Worm (Caenorhabditis elegans) whole organism, late embryonic: ENCODE data around the gene K07F5.6.
A peak's percentile ranks its signal among the peaks of the same experiment; 100 is the strongest.

Source experiments
- C08G9.2 ChIP-seq: sonication (generic microtip); optimal IDR thresholded peaks from 2 replicates; lab custom pipeline; 2016; ENCODE audit warnings: mild to moderate bottlenecking, missing genetic modification characterization, moderate library complexity, missing compliant biosample characterization
- C38D4.7 ChIP-seq: fragments of 200-800 bp; sonication (Bioruptor generic); optimal IDR thresholded peaks from 2 replicates; lab custom pipeline; 2018; ENCODE audit warnings: mild to moderate bottlenecking, missing genetic modification characterization, moderate library complexity, missing compliant biosample characterization
- K02D7.2 ChIP-seq: sonication (generic microtip); optimal IDR thresholded peaks from 2 replicates; lab custom pipeline; 2017; ENCODE audit warnings: mild to moderate bottlenecking, missing genetic modification characterization, missing compliant biosample characterization
- K09A11.1 ChIP-seq: sonication (generic microtip); optimal IDR thresholded peaks from 2 replicates; lab custom pipeline; 2017; ENCODE audit warnings: antibody characterized with exemption, mild to moderate bottlenecking, missing genetic modification characterization, missing compliant biosample characterization; ENCODE audit not compliant: insufficient read depth
- T23F11.4 ChIP-seq: fragments of 200-800 bp; sonication (Bioruptor generic); optimal IDR thresholded peaks from 2 replicates; lab custom pipeline; 2018; ENCODE audit warnings: mild to moderate bottlenecking, missing genetic modification characterization, missing compliant biosample characterization
- Y22D7AL.16 ChIP-seq: sonication (generic microtip); optimal IDR thresholded peaks from 2 replicates; lab custom pipeline; 2016; ENCODE audit warnings: missing genetic modification characterization, missing compliant biosample characterization
- ahr-1 ChIP-seq: sonication (generic microtip); optimal IDR thresholded peaks from 2 replicates; lab custom pipeline; 2016; ENCODE audit warnings: missing genetic modification characterization, missing compliant biosample characterization
- ama-1 ChIP-seq: fragments of 150-350 bp; optimal IDR thresholded peaks from 2 replicates; lab custom pipeline; 2014
- ceh-14 ChIP-seq: sonication (generic microtip); optimal IDR thresholded peaks from 2 replicates; lab custom pipeline; 2016; ENCODE audit warnings: missing genotype, missing genetic modification characterization, missing compliant biosample characterization
- ceh-19 ChIP-seq: fragments of 200-800 bp; sonication (Bioruptor generic); optimal IDR thresholded peaks from 2 replicates; lab custom pipeline; 2018; ENCODE audit warnings: mild to moderate bottlenecking, missing genetic modification characterization, missing compliant biosample characterization
- ceh-2 ChIP-seq: sonication (generic microtip); optimal IDR thresholded peaks from 2 replicates; lab custom pipeline; 2016; ENCODE audit warnings: missing genotype, missing genetic modification characterization, missing compliant biosample characterization
- ceh-22 ChIP-seq: sonication (generic microtip); optimal IDR thresholded peaks from 2 replicates; lab custom pipeline; 2017; ENCODE audit warnings: missing biosample characterization, missing genetic modification characterization
- ceh-24 ChIP-seq: sonication (generic microtip); optimal IDR thresholded peaks from 2 replicates; lab custom pipeline; 2016; ENCODE audit warnings: mild to moderate bottlenecking, missing genetic modification characterization, missing compliant biosample characterization
- ceh-31 ChIP-seq: sonication (generic microtip); optimal IDR thresholded peaks from 2 replicates; lab custom pipeline; 2016; ENCODE audit warnings: missing genetic modification characterization, missing compliant biosample characterization
- ceh-48 ChIP-seq: sonication (generic microtip); optimal IDR thresholded peaks from 2 replicates; lab custom pipeline; 2016; ENCODE audit warnings: missing genetic modification characterization, inconsistent platforms, missing compliant biosample characterization
- che-1 ChIP-seq: sonication (generic microtip); optimal IDR thresholded peaks from 2 replicates; lab custom pipeline; 2016; ENCODE audit warnings: mild to moderate bottlenecking, missing genetic modification characterization, missing compliant biosample characterization
- elt-2 ChIP-seq: sonication (generic microtip); optimal IDR thresholded peaks from 2 replicates; lab custom pipeline; 2016; ENCODE audit warnings: missing genetic modification reagents, missing genetic modification characterization, missing compliant biosample characterization
- elt-4 ChIP-seq: sonication (generic microtip); optimal IDR thresholded peaks from 2 replicates; lab custom pipeline; 2016; ENCODE audit warnings: missing genetic modification characterization, missing compliant biosample characterization
- ets-4 ChIP-seq: sonication (generic microtip); optimal IDR thresholded peaks from 2 replicates; lab custom pipeline; 2016; ENCODE audit warnings: missing genetic modification characterization, missing compliant biosample characterization
- eyg-1 ChIP-seq: sonication (generic microtip); optimal IDR thresholded peaks from 2 replicates; lab custom pipeline; 2016; ENCODE audit warnings: missing genotype, missing genetic modification characterization, missing compliant biosample characterization
- fax-1 ChIP-seq: sonication (generic microtip); optimal IDR thresholded peaks from 2 replicates; lab custom pipeline; 2016; ENCODE audit warnings: missing genotype, missing genetic modification characterization, missing compliant biosample characterization
- fkh-10 ChIP-seq: fragments of 150-350 bp; optimal IDR thresholded peaks from 2 replicates; lab custom pipeline; 2014; ENCODE audit warnings: missing biosample characterization, missing genetic modification reagents, missing genetic modification characterization
- hlh-6 ChIP-seq: sonication (generic microtip); optimal IDR thresholded peaks from 2 replicates; lab custom pipeline; 2016; ENCODE audit warnings: missing genotype, missing genetic modification characterization, missing compliant biosample characterization
- lin-11 ChIP-seq: fragments of 200-800 bp; sonication (Bioruptor generic); optimal IDR thresholded peaks from 2 replicates; lab custom pipeline; 2018; ENCODE audit warnings: mild to moderate bottlenecking, missing genetic modification characterization, missing compliant biosample characterization
- mec-3 ChIP-seq: sonication (generic microtip); optimal IDR thresholded peaks from 2 replicates; lab custom pipeline; 2016; ENCODE audit warnings: borderline replicate concordance, missing genetic modification characterization, missing compliant biosample characterization
- nhr-232 ChIP-seq: sonication (generic microtip); optimal IDR thresholded peaks from 2 replicates; lab custom pipeline; 2016; ENCODE audit warnings: missing genetic modification characterization, missing compliant biosample characterization
- odd-2 ChIP-seq: sonication (generic microtip); optimal IDR thresholded peaks from 2 replicates; lab custom pipeline; 2017; ENCODE audit warnings: antibody characterized with exemption, mild to moderate bottlenecking, missing genetic modification characterization, missing compliant biosample characterization
- pag-3 ChIP-seq: sonication (generic microtip); optimal IDR thresholded peaks from 2 replicates; lab custom pipeline; 2016; ENCODE audit warnings: missing compliant biosample characterization, missing genetic modification characterization, borderline replicate concordance
- pat-9 ChIP-seq: fragments of 200-800 bp; sonication (Bioruptor generic); optimal IDR thresholded peaks from 2 replicates; lab custom pipeline; 2018; ENCODE audit warnings: mild to moderate bottlenecking, missing genetic modification characterization, moderate library complexity, missing compliant biosample characterization
- pax-1 ChIP-seq: fragments of 150-350 bp; optimal IDR thresholded peaks from 2 replicates; lab custom pipeline; 2014; ENCODE audit warnings: missing biosample characterization, missing genetic modification characterization
- pha-2 ChIP-seq: sonication (generic microtip); optimal IDR thresholded peaks from 2 replicates; lab custom pipeline; 2017; ENCODE audit warnings: mild to moderate bottlenecking, missing genetic modification characterization, missing compliant biosample characterization
- pha-4 ChIP-seq: fragments of 150-350 bp; optimal IDR thresholded peaks from 2 replicates; lab custom pipeline; 2018; ENCODE audit warnings: missing biosample characterization, missing genetic modification reagents, missing genetic modification characterization
- pqm-1 ChIP-seq: sonication (generic microtip); optimal IDR thresholded peaks from 2 replicates; lab custom pipeline; 2016; ENCODE audit warnings: missing genetic modification characterization, missing compliant biosample characterization
- pros-1 ChIP-seq: fragments of 150-350 bp; optimal IDR thresholded peaks from 2 replicates; lab custom pipeline; 2014; ENCODE audit warnings: missing biosample characterization, missing genetic modification reagents, missing genetic modification characterization
- sdc-2 ChIP-seq: sonication (generic microtip); optimal IDR thresholded peaks from 2 replicates; lab custom pipeline; 2016; ENCODE audit warnings: missing genotype, missing genetic modification characterization, missing compliant biosample characterization
- sox-2 ChIP-seq: fragments of 200-800 bp; sonication (Bioruptor generic); IDR thresholded peaks from 2 replicates; pipeline ENCODE4 v1.3.6; 2022; ENCODE audit warnings: missing genetic modification reagents, missing genetic modification characterization, missing compliant biosample characterization
- tbx-2 ChIP-seq: sonication (generic microtip); optimal IDR thresholded peaks from 2 replicates; lab custom pipeline; 2016; ENCODE audit warnings: missing genetic modification characterization, missing compliant biosample characterization
- tbx-7 ChIP-seq: sonication (generic microtip); optimal IDR thresholded peaks from 2 replicates; lab custom pipeline; 2016; ENCODE audit warnings: missing genotype, missing genetic modification characterization, missing compliant biosample characterization
- ttx-3 ChIP-seq: sonication (generic microtip); optimal IDR thresholded peaks from 2 replicates; lab custom pipeline; 2016; ENCODE audit warnings: missing genetic modification reagents, missing genetic modification characterization, missing compliant biosample characterization
- unc-3 ChIP-seq, 2 experiments: fragments of 200-800 bp in 1 of 2; sonication (Bioruptor generic) in 1 of 2; sonication (generic microtip) in 1 of 2; conservative IDR thresholded peaks in 1 of 2; optimal IDR thresholded peaks in 1 of 2; 2 replicates each; pipeline versions ENCODE4 v1.3.6 to Lab custom; 2016 to 2022; ENCODE audit warnings: missing compliant biosample characterization in 2 of 2, missing genetic modification characterization in 2 of 2, missing genetic modification reagents in 1 of 2
- unc-86 ChIP-seq: sonication (generic microtip); optimal IDR thresholded peaks from 2 replicates; lab custom pipeline; 2016; ENCODE audit warnings: missing genetic modification characterization, missing compliant biosample characterization
- zip-5 ChIP-seq: sonication (generic microtip); optimal IDR thresholded peaks from 2 replicates; lab custom pipeline; 2016; ENCODE audit warnings: missing genetic modification characterization, missing compliant biosample characterization

The K07F5.6 gene

DNA sequence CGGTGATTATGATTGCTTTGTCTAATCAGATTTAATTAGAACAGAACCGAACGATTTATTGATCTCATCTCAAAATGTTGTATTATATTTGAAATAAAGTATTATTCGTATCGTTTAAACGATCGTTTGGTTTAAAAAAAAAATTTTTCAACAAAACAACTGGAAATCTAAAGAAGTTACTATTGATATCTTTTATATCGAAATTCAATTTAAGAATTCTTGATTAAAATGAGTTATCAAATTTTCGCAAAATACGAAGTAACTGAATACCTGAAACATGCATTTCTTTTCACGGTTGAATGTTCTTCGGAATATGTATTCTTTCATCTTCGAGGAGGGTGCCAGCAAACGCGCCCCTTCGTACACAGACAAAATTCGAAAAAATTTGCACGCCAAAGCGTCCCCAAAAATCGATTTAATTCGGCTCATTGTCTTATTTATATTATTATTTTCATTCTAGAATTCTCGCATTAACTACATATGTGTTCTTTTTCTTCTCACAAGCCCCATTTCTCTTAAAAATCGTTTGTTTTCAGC lies 11.5 kb upstream of the K07F5.6 start, which contains the start of gene npp-1 (continued):
- TF ChIP-seq che-1 (tag; lab: Kevin White, UChicago) (no peak), ceh-22 (tag; lab: Kevin White, UChicago) (no peak), nhr-232 (tag; lab: Kevin White, UChicago) (no peak), pax-1 (tag; lab: Kevin White, UChicago) (no peak), C38D4.7 (GFP tag; lab: Kevin White, UChicago) (no peak), tbx-2 (peak; percentile 59), pros-1 (tag; lab: Kevin White, UChicago) (no peak), Y22D7AL.16 (tag; lab: Kevin White, UChicago) (no peak), ets-4 (peak; percentile 12), sox-2 (GFP tag; lab: Robert Waterston, UW) (no peak), mec-3 (tag; lab: Kevin White, UChicago) (no peak), ceh-2 (tag; lab: Kevin White, UChicago) (no peak), unc-86 (no peak), ceh-24 (tag; lab: Kevin White, UChicago) (no peak), pha-2 (tag; lab: Kevin White, UChicago) (no peak), elt-4 (tag; lab: Kevin White, UChicago) (no peak), T23F11.4 (no peak), fkh-10 (no peak), odd-2 (no peak), hlh-6 (tag; lab: Kevin White, UChicago) (no peak), ceh-31 (peak; percentile 81), pha-4 (tag; lab: Kevin White, UChicago) (no peak), ama-1 (lab: Kevin White, UChicago) (no peak), K09A11.1 (tag; lab: Kevin White, UChicago) (no peak), ceh-48 (tag; lab: Kevin White, UChicago) (peak; percentile 38), unc-3 (GFP tag; conservative IDR thresholded peaks at IDR 0.05; lab: Robert Waterston, UW) (no peak), unc-3 (tag; optimal IDR thresholded peaks at IDR 0.05; lab: Kevin White, UChicago) (no peak), pat-9 (tag; lab: Kevin White, UChicago) (no peak), ttx-3 (tag; lab: Kevin White, UChicago) (no peak), zip-5 (peak; percentile 29), tbx-7 (tag; lab: Kevin White, UChicago) (no peak)

DNA sequence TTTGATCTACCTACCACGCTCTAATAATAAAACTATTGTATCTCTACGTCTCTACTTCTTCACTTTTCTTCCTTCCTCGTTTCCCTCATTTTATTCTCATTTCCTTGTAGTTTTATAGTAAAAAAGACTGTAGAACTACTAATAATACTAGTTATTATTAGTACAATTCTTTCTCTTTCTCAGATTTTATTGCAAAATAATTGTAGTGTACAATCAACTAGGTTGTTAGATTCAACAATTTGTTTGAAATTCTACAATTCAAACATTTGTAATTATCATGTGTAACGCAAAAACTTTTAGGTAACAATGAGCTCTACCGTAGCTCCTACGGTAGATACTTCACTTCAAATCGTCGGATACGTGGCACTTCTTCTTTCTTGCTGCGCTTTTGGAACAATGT lies 9.2 kb upstream of the K07F5.6 start, which contains the start of gene K07F5.12:
TSS of gene K07F5.12 (plus strand) at position 301 of the 400 bp plus-strand sequence.
- TF ChIP-seq eyg-1 (tag; lab: Kevin White, UChicago): no peak
- TF ChIP-seq pqm-1 (tag; lab: Kevin White, UChicago): no peak
- TF ChIP-seq lin-11 (tag; lab: Kevin White, UChicago): no peak
- no peak for TF ChIP-seq elt-4 (tag; lab: Kevin White, UChicago)
- no peak for TF ChIP-seq pha-4 (tag; lab: Kevin White, UChicago)
- TF ChIP-seq ceh-31: no peak
- no peak for TF ChIP-seq K02D7.2
- no peak for TF ChIP-seq C08G9.2 (tag; lab: Kevin White, UChicago)
- TF ChIP-seq ceh-48 (tag; lab: Kevin White, UChicago): no peak
- no peak for TF ChIP-seq fax-1
- no peak for TF ChIP-seq pat-9 (tag; lab: Kevin White, UChicago)
- no peak for TF ChIP-seq ets-4
- no peak for TF ChIP-seq ceh-24 (tag; lab: Kevin White, UChicago)
- TF ChIP-seq ahr-1 (tag; lab: Kevin White, UChicago): no peak
- TF ChIP-seq ceh-19 (GFP tag; lab: Kevin White, UChicago): no peak

- no peak for TF ChIP-seq T23F11.4
- no peak for TF ChIP-seq pag-3 (tag; lab: Kevin White, UChicago)
- no peak for TF ChIP-seq ceh-24 (tag; lab: Kevin White, UChicago)
- no peak for TF ChIP-seq ceh-14
- no peak for TF ChIP-seq sdc-2 (tag; lab: Kevin White, UChicago)
- TF ChIP-seq elt-2 (tag; lab: Kevin White, UChicago): peak; percentile 51
- no peak for TF ChIP-seq pqm-1 (tag; lab: Kevin White, UChicago)
These were observed 8.5 kb upstream of the K07F5.6 start for ce11 chrIV:9854952-9855351.
